Fruit fly (Drosophila melanogaster) S2 (cell line): ENCODE results near the gene side-VII.

ENCODE experiments used
- CG8478 ChIP-seq: fragments of >200 bp; optimal IDR thresholded peaks from 2 replicates; lab custom pipeline; 2018
- CTCF ChIP-seq, 2 experiments: fragments of >200 bp; optimal IDR thresholded peaks; 2 replicates each; lab custom pipeline; 2018

side-VII gene

dm6 chr3R:9759360-9760191, 19.8 kb upstream of the side-VII start, which contains the start of gene Mpi:
Gene Mpi (plus strand): TSS chr3R:9759622.
- no peak for TF ChIP-seq CG8478 (lab: Kevin White, UChicago)
- TF ChIP-seq CTCF (optimal IDR thresholded peaks at IDR 0.05; lab: Kevin White, UChicago): no peak

dm6 chr3R:9756187-9756586, 16.4 kb upstream of the side-VII start, which contains the start of the genes Alg12 and Rpt3R:
Gene Alg12 (plus strand): TSS chr3R:9756491.
Gene Rpt3R (minus strand): TSS chr3R:9756510.
- no peak for TF ChIP-seq CG8478 (lab: Kevin White, UChicago)
- TF ChIP-seq CTCF (optimal IDR thresholded peaks at IDR 0.05; lab: Kevin White, UChicago): no peak

dm6 chr3R:9754487-9754886, 14.7 kb upstream of the side-VII start, which contains the start of gene Tti1:
Gene Tti1 (minus strand): TSS chr3R:9754686.
- TF ChIP-seq CTCF (optimal IDR thresholded peaks at IDR 0.05; lab: Kevin White, UChicago) (no peak), CG8478 (lab: Kevin White, UChicago) (no peak)

dm6 chr3R:9747900-9748663, 8.3 kb upstream of the side-VII start:
- TF ChIP-seq CTCF (optimal IDR thresholded peaks at IDR 0.05; lab: Kevin White, UChicago) (no peak), CG8478 (lab: Kevin White, UChicago) (no peak)

- TF ChIP-seq CTCF (optimal IDR thresholded peaks at IDR 0.05; lab: Kevin White, UChicago): no peak
These were observed 7.9 kb upstream of the side-VII start, which contains the start of gene PpD3 for dm6 chr3R:9747875-9747899. Gene PpD3 (plus strand): TSS chr3R:9747875.

dm6 chr3R:9747272-9747874, 7.6 kb upstream of the side-VII start, which contains the start of gene CG12948:
Gene CG12948 (minus strand): TSS chr3R:9747744.
- TF ChIP-seq CTCF (optimal IDR thresholded peaks at IDR 0.05; lab: Kevin White, UChicago): no peak
- TF ChIP-seq CG8478 (lab: Kevin White, UChicago): no peak

dm6 chr3R:9746267-9746666, 6.5 kb upstream of the side-VII start, which contains the start of gene CG34409:
Gene CG34409 (minus strand): TSS chr3R:9746367.
- TF ChIP-seq CTCF (optimal IDR thresholded peaks at IDR 0.05; lab: Kevin White, UChicago) (no peak), CG8478 (lab: Kevin White, UChicago) (no peak)

dm6 chr3R:9745442-9745841, 5.7 kb upstream of the side-VII start:
- TF ChIP-seq CG8478 (lab: Kevin White, UChicago): no peak
- TF ChIP-seq CTCF (optimal IDR thresholded peaks at IDR 0.05; lab: Kevin White, UChicago): no peak

- TF ChIP-seq CG8478 (lab: Kevin White, UChicago) (no peak), CTCF (optimal IDR thresholded peaks at IDR 0.05; lab: Kevin White, UChicago) (no peak)
These were observed 4.2 kb upstream of the side-VII start for dm6 chr3R:9743995-9744394.

dm6 chr3R:9743217-9743616, 3.4 kb upstream of the side-VII start, which contains the start of gene CG31415:
Gene CG31415 (plus strand): TSS chr3R:9743517.
- TF ChIP-seq CG8478 (lab: Kevin White, UChicago): no peak
- no peak for TF ChIP-seq CTCF (optimal IDR thresholded peaks at IDR 0.05; lab: Kevin White, UChicago)

dm6 chr3R:9740713-9741112, 934 bp upstream of the side-VII start, which contains the start of gene Pnn:
Gene Pnn (plus strand): TSS chr3R:9740899.
- TF ChIP-seq CTCF (optimal IDR thresholded peaks at IDR 0.05; lab: Kevin White, UChicago) (no peak), CG8478 (lab: Kevin White, UChicago) (no peak)

- TF ChIP-seq CG8478 (lab: Kevin White, UChicago) (no peak), CTCF (optimal IDR thresholded peaks at IDR 0.05; lab: Kevin White, UChicago) (no peak)
These were observed 4.6 kb downstream of the side-VII start for dm6 chr3R:9735151-9735550.

dm6 chr3R:9733150-9733549, 6.6 kb downstream of the side-VII start, which contains the start of gene alphaTub85E:
Gene alphaTub85E (minus strand): TSS chr3R:9733250.
- TF ChIP-seq CG8478 (lab: Kevin White, UChicago) (no peak), CTCF (optimal IDR thresholded peaks at IDR 0.05; lab: Kevin White, UChicago) (no peak)

- TF ChIP-seq CG8478 (lab: Kevin White, UChicago) (no peak), CTCF (optimal IDR thresholded peaks at IDR 0.05; lab: Kevin White, UChicago) (no peak)
These were observed 9.0 kb downstream of the side-VII start, which contains the start of gene FoxP for dm6 chr3R:9730784-9731183. Gene FoxP (minus strand): TSS chr3R:9730872.
